Fruit fly (Drosophila melanogaster) whole organism, embryonic: ENCODE measurements around the gene Fancl.

Experiments used
- Antp ChIP-seq: fragments of 200-800 bp; sonication (Bioruptor generic); optimal IDR thresholded peaks from 3 replicates; lab custom pipeline; 2016; ENCODE audit warnings: missing biosample characterization, missing genetic modification characterization
- Awh ChIP-seq: fragments of 200-800 bp; sonication (Bioruptor generic); IDR thresholded peaks from 2 replicates; pipeline ENCODE4, ENCODE4 v1.3.6; 2022; ENCODE audit warnings: missing biosample characterization, missing genetic modification characterization
- B-H1 ChIP-seq: fragments of 200-800 bp; sonication (Bioruptor generic); IDR thresholded peaks from 3 replicates; pipeline ENCODE4 v1.3.6; 2022; ENCODE audit warnings: missing biosample characterization, missing genetic modification characterization
- CG10147 ChIP-seq: fragments of 200-800 bp; sonication (Bioruptor generic); optimal IDR thresholded peaks from 2 replicates; lab custom pipeline; 2019; ENCODE audit warnings: missing biosample characterization, mild to moderate bottlenecking, missing genetic modification characterization, moderate library complexity
- CG10321 ChIP-seq: fragments of 200-800 bp; sonication (Bioruptor generic); IDR thresholded peaks from 2 replicates; pipeline ENCODE4 v1.3.6; 2022; ENCODE audit warnings: missing biosample characterization, missing genetic modification characterization
- CG1233 ChIP-seq: fragments of 200-800 bp; sonication (Bioruptor generic); optimal IDR thresholded peaks from 4 replicates; lab custom pipeline; 2018; ENCODE audit warnings: missing biosample characterization, mild to moderate bottlenecking, missing genetic modification characterization
- CG14014 ChIP-seq: fragments of 200-800 bp; sonication (Bioruptor generic); IDR thresholded peaks from 2 replicates; pipeline ENCODE4 v1.3.6; 2022; ENCODE audit warnings: missing biosample characterization, missing genetic modification characterization
- CG14441 ChIP-seq: fragments of 200-800 bp; sonication (Bioruptor generic); IDR thresholded peaks from 2 replicates; pipeline ENCODE4 v1.3.6; 2022; ENCODE audit warnings: missing biosample characterization, missing genetic modification characterization
- CG17829 ChIP-seq: fragments of 200-800 bp; optimal IDR thresholded peaks from 2 replicates; lab custom pipeline; 2019; ENCODE audit warnings: missing biosample characterization, mild to moderate bottlenecking, missing genetic modification characterization, moderate library complexity
- CG17912 ChIP-seq: fragments of 200-800 bp; sonication (Bioruptor generic); optimal IDR thresholded peaks from 2 replicates; lab custom pipeline; 2018; ENCODE audit warnings: missing biosample characterization, mild to moderate bottlenecking, missing genetic modification characterization
- CG18599 ChIP-seq: fragments of 200-800 bp; sonication (Bioruptor generic); optimal IDR thresholded peaks from 3 replicates; lab custom pipeline; 2017; ENCODE audit warnings: missing biosample characterization, missing genetic modification characterization, mild to moderate bottlenecking, moderate library complexity, missing genetic modification reagents
- CG2199 ChIP-seq: fragments of 200-800 bp; sonication (Bioruptor generic); IDR thresholded peaks from 3 replicates; pipeline ENCODE4 v1.3.6; 2022; ENCODE audit warnings: missing biosample characterization, missing genetic modification characterization
- CG31224 ChIP-seq: fragments of 200-800 bp; sonication (Bioruptor generic); IDR thresholded peaks from 2 replicates; pipeline ENCODE4 v1.3.6; 2022; ENCODE audit warnings: missing biosample characterization, missing genetic modification characterization
- CG32532 ChIP-seq: fragments of 200-800 bp; sonication (Bioruptor generic); IDR thresholded peaks from 2 replicates; pipeline ENCODE4 v1.3.6; 2022; ENCODE audit warnings: missing biosample characterization, missing genetic modification characterization
- CG42726 ChIP-seq: fragments of 200-800 bp; sonication (Bioruptor generic); IDR thresholded peaks from 2 replicates; pipeline ENCODE4 v1.3.6; 2022; ENCODE audit warnings: missing biosample characterization, missing genetic modification characterization; ENCODE audit not compliant: partially characterized antibody
- CG43689 ChIP-seq: fragments of 200-800 bp; sonication (Bioruptor generic); IDR thresholded peaks from 2 replicates; pipeline ENCODE4 v1.3.6; 2022; ENCODE audit warnings: missing biosample characterization, missing genetic modification characterization
- CG4424 ChIP-seq: fragments of 200-800 bp; sonication (Bioruptor generic); optimal IDR thresholded peaks from 3 replicates; lab custom pipeline; 2016; ENCODE audit warnings: missing biosample characterization, missing genetic modification characterization
- CG4730 ChIP-seq: fragments of 200-800 bp; sonication (Bioruptor generic); IDR thresholded peaks from 2 replicates; pipeline ENCODE4 v1.3.6; 2022; ENCODE audit warnings: missing biosample characterization, missing genetic modification characterization
- CG9932 ChIP-seq: fragments of 200-800 bp; sonication (Bioruptor generic); IDR thresholded peaks from 2 replicates; pipeline ENCODE4 v1.3.6; 2022; ENCODE audit warnings: missing biosample characterization, missing genetic modification characterization
- CoRest ChIP-seq: fragments of 200-800 bp; sonication (Bioruptor generic); optimal IDR thresholded peaks from 3 replicates; lab custom pipeline; 2018; ENCODE audit warnings: missing biosample characterization, mild to moderate bottlenecking, missing genetic modification characterization, moderate library complexity
- E2f1 ChIP-seq: fragments of 200-800 bp; sonication (Bioruptor generic); IDR thresholded peaks from 2 replicates; pipeline ENCODE4 v1.3.6; 2022; ENCODE audit warnings: missing biosample characterization, missing genetic modification characterization
- Gug ChIP-seq: fragments of 200-800 bp; sonication (Bioruptor generic); IDR thresholded peaks from 4 replicates; pipeline ENCODE4 v1.3.6; 2022; ENCODE audit warnings: missing biosample characterization, missing genetic modification characterization
- H15 ChIP-seq: fragments of 200-800 bp; sonication (Bioruptor generic); IDR thresholded peaks from 3 replicates; pipeline ENCODE4 v1.3.6; 2022; ENCODE audit warnings: missing biosample characterization, missing genetic modification characterization
- HLHmδ ChIP-seq: fragments of 200-800 bp; sonication (Bioruptor generic); optimal IDR thresholded peaks from 2 replicates; lab custom pipeline; 2018; ENCODE audit warnings: missing biosample characterization, mild to moderate bottlenecking, missing genetic modification characterization, moderate library complexity
- HmgZ ChIP-seq: fragments of 200-800 bp; sonication (Bioruptor generic); optimal IDR thresholded peaks from 2 replicates; lab custom pipeline; 2018; ENCODE audit warnings: missing biosample characterization, mild to moderate bottlenecking, missing genetic modification characterization
- NC2β ChIP-seq: fragments of 200-800 bp; sonication (Bioruptor generic); optimal IDR thresholded peaks from 2 replicates; lab custom pipeline; 2016; ENCODE audit warnings: missing biosample characterization, missing genetic modification characterization
- NFAT ChIP-seq: fragments of 200-800 bp; sonication (Bioruptor generic); IDR thresholded peaks from 2 replicates; pipeline ENCODE4 v1.3.6; 2022; ENCODE audit warnings: missing biosample characterization, missing genetic modification characterization
- Rx ChIP-seq: fragments of 200-800 bp; sonication (Bioruptor generic); IDR thresholded peaks from 2 replicates; pipeline ENCODE4 v1.3.6; 2022; ENCODE audit warnings: missing biosample characterization, missing genetic modification characterization
- Six4 ChIP-seq: fragments of 200-800 bp; sonication (Bioruptor generic); optimal IDR thresholded peaks from 2 replicates; lab custom pipeline; 2016; ENCODE audit warnings: missing biosample characterization, missing genetic modification characterization
- Vsx1 ChIP-seq: fragments of 200-800 bp; sonication (Bioruptor generic); optimal IDR thresholded peaks from 2 replicates; lab custom pipeline; 2017; ENCODE audit warnings: missing biosample characterization, mild to moderate bottlenecking, missing genetic modification characterization, missing genetic modification reagents
- aop ChIP-seq: fragments of 200-800 bp; sonication (Bioruptor generic); IDR thresholded peaks from 2 replicates; pipeline ENCODE4 v1.3.6; 2022; ENCODE audit warnings: missing biosample characterization, missing genetic modification characterization
- ase ChIP-seq: fragments of 200-800 bp; sonication (Bioruptor generic); IDR thresholded peaks from 3 replicates; pipeline ENCODE4 v1.3.6; 2022; ENCODE audit warnings: missing biosample characterization, missing genetic modification characterization
- bab2 ChIP-seq: fragments of 200-800 bp; sonication (Bioruptor generic); optimal IDR thresholded peaks from 2 replicates; lab custom pipeline; 2016; ENCODE audit warnings: missing biosample characterization, missing genetic modification characterization
- bbx ChIP-seq: fragments of 200-800 bp; sonication (Bioruptor generic); IDR thresholded peaks from 2 replicates; pipeline ENCODE4 v1.3.6; 2022; ENCODE audit warnings: missing biosample characterization, missing genetic modification characterization; ENCODE audit not compliant: partially characterized antibody
- bsh ChIP-seq, 2 experiments: fragments of 200-800 bp; sonication (Bioruptor generic); optimal IDR thresholded peaks; 2 replicates each; lab custom pipeline; 2017 to 2018; ENCODE audit warnings: mild to moderate bottlenecking in 2 of 2, missing biosample characterization in 2 of 2, missing genetic modification characterization in 2 of 2, moderate library complexity in 1 of 2
- gfzf ChIP-seq: fragments of 200-800 bp; sonication (Bioruptor generic); optimal IDR thresholded peaks from 2 replicates; lab custom pipeline; 2016; ENCODE audit warnings: missing biosample characterization, mild to moderate bottlenecking, missing genetic modification characterization, moderate library complexity
- grau ChIP-seq: fragments of 200-800 bp; optimal IDR thresholded peaks from 3 replicates; lab custom pipeline; 2019; ENCODE audit warnings: missing biosample characterization, mild to moderate bottlenecking, missing genetic modification characterization, moderate library complexity
- h ChIP-seq: fragments of >200 bp; optimal IDR thresholded peaks from 2 replicates; lab custom pipeline; 2017
- insv ChIP-seq, 2 experiments: fragments of 200-800 bp; sonication (Bioruptor generic); optimal IDR thresholded peaks; 3 replicates each; lab custom pipeline; 2016 to 2018; ENCODE audit warnings: missing biosample characterization in 2 of 2, missing genetic modification characterization in 2 of 2
- nerfin-2 ChIP-seq: fragments of 200-800 bp; sonication (Bioruptor generic); IDR thresholded peaks from 2 replicates; pipeline ENCODE4 v1.3.6; 2022; ENCODE audit warnings: missing biosample characterization, missing genetic modification characterization; ENCODE audit not compliant: partially characterized antibody
- nmo ChIP-seq: fragments of 200-800 bp; sonication (Bioruptor generic); optimal IDR thresholded peaks from 2 replicates; lab custom pipeline; 2018; ENCODE audit warnings: missing biosample characterization, mild to moderate bottlenecking, missing genetic modification characterization, moderate library complexity
- onecut ChIP-seq: fragments of 200-800 bp; sonication (Bioruptor generic); IDR thresholded peaks from 2 replicates; pipeline ENCODE4 v1.3.6; 2022; ENCODE audit warnings: missing biosample characterization, missing genetic modification characterization
- org-1 ChIP-seq: fragments of 200-800 bp; sonication (Bioruptor generic); optimal IDR thresholded peaks from 2 replicates; lab custom pipeline; 2017; ENCODE audit warnings: missing biosample characterization, missing genetic modification characterization
- seq ChIP-seq: fragments of 200-800 bp; sonication (Bioruptor generic); IDR thresholded peaks from 2 replicates; pipeline ENCODE4 v1.3.6; 2022; ENCODE audit warnings: missing biosample characterization, missing genetic modification characterization
- slbo ChIP-seq: fragments of 200-800 bp; sonication (Bioruptor generic); IDR thresholded peaks from 2 replicates; pipeline ENCODE4 v1.3.6; 2022; ENCODE audit warnings: missing biosample characterization, missing genetic modification characterization
- stc ChIP-seq: fragments of 200-800 bp; sonication (Bioruptor generic); IDR thresholded peaks from 2 replicates; pipeline ENCODE4 v1.3.6; 2022; ENCODE audit warnings: missing biosample characterization, missing genetic modification characterization
- sug ChIP-seq: fragments of 200-800 bp; optimal IDR thresholded peaks from 2 replicates; lab custom pipeline; 2019; ENCODE audit warnings: missing biosample characterization, mild to moderate bottlenecking, missing genetic modification characterization, moderate library complexity
- tna ChIP-seq: fragments of 200-800 bp; sonication (Bioruptor generic); IDR thresholded peaks from 2 replicates; pipeline ENCODE4 v1.3.6; 2022; ENCODE audit warnings: missing biosample characterization, missing genetic modification characterization; ENCODE audit not compliant: partially characterized antibody

Gene Fancl

dm6 chr3R:10100498-10101196 lies 48.0 kb upstream of the Fancl start (continued):
- TF ChIP-seq CG1233 (GFP tag; lab: Kevin White, UChicago) (peak; percentile 14), CG14441 (GFP tag; lab: Robert Waterston, UW) (peak; percentile 45), Gug (GFP tag; lab: Robert Waterston, UW) (peak; percentile 28; the same call in 1 of the 4 replicates), CG18599 (GFP tag; lab: Kevin White, UChicago) (peak; percentile 53), nerfin-2 (GFP tag; lab: Robert Waterston, UW) (peak; percentile 29; the same call in 1 of the 2 replicates), CG10147 (GFP tag; lab: Kevin White, UChicago) (peak; percentile 8), CoRest (tag; lab: Kevin White, UChicago) (peak; percentile 33), onecut (GFP tag; lab: Robert Waterston, UW) (peak; percentile 32; the same call in 1 of the 2 replicates), Vsx1 (no peak), CG17829 (tag; lab: Kevin White, UChicago) (peak; percentile 25), insv (GFP tag; optimal IDR thresholded peaks at IDR 0.05; lab: Kevin White, UChicago) (no peak), CG31224 (GFP tag; lab: Robert Waterston, UW) (no peak), CG14014 (peak; percentile 40; the same call in 1 of the 2 replicates), CG32532 (GFP tag; lab: Robert Waterston, UW) (peak; percentile 88), h (lab: Kevin White, UChicago) (no peak), seq (GFP tag; lab: Robert Waterston, UW) (0 out of 2 replicates have a peak, but pooled peaks have one; percentile 19), nmo (GFP tag; lab: Kevin White, UChicago) (peak; percentile 10), HmgZ (tag; lab: Kevin White, UChicago) (peak; percentile 74), Awh (0 out of 2 replicates have a peak, but pooled peaks have one; percentile 16), CG42726 (GFP tag; lab: Robert Waterston, UW) (peak; percentile 44; the same call in 1 of the 2 replicates), bab2 (GFP tag; lab: Kevin White, UChicago) (peak; percentile 21), CG10321 (GFP tag; lab: Robert Waterston, UW) (0 out of 2 replicates have a peak, but pooled peaks have one; percentile 33), CG2199 (GFP tag; lab: Robert Waterston, UW) (peak; percentile 90; the same call in 2 of the 3 replicates), Six4 (GFP tag; lab: Kevin White, UChicago) (peak; percentile 33), CG17912 (GFP tag; lab: Kevin White, UChicago) (peak; percentile 45), gfzf (peak; percentile 14), slbo (peak; percentile 74), HLHmδ (GFP tag; lab: Kevin White, UChicago) (peak; percentile 15), B-H1 (0 out of 3 replicates have a peak, but pooled peaks have one; percentile 26), ase (GFP tag; lab: Robert Waterston, UW) (peak; percentile 45; the same call in 1 of the 3 replicates), stc (GFP tag; lab: Robert Waterston, UW) (peak; percentile 63; the same call in 1 of the 2 replicates), bsh (GFP tag; optimal IDR thresholded peaks at IDR 0.05; lab: Kevin White, UChicago) (peak in 1 of 2 experiments; percentile 11), H15 (GFP tag; lab: Robert Waterston, UW) (0 out of 3 replicates have a peak, but pooled peaks have one; percentile 53), org-1 (GFP tag; lab: Kevin White, UChicago) (peak; percentile 15), tna (GFP tag; lab: Robert Waterston, UW) (peak; percentile 40; the same call in 1 of the 2 replicates), CG4730 (GFP tag; lab: Robert Waterston, UW) (0 out of 2 replicates have a peak, but pooled peaks have one; percentile 18), bbx (GFP tag; lab: Robert Waterston, UW) (peak; percentile 35; the same call in 1 of the 2 replicates), Antp (GFP tag; lab: Kevin White, UChicago) (peak; percentile 64), NFAT (peak; percentile 54), E2f1 (GFP tag; lab: Robert Waterston, UW) (0 out of 2 replicates have a peak, but pooled peaks have one; percentile 28), Rx (GFP tag; lab: Robert Waterston, UW) (no peak), CG43689 (GFP tag; lab: Robert Waterston, UW) (no peak), NC2β (peak; percentile 34), sug (tag; lab: Kevin White, UChicago) (peak; percentile 56), grau (peak; percentile 36), CG9932 (peak; percentile 68), CG4424 (peak; percentile 9), aop (GFP tag; lab: Robert Waterston, UW) (no peak)
